Worm (Caenorhabditis elegans) whole organism, late embryonic: ENCODE measurements around the gene ptp-1.

Experiments
- ceh-24 ChIP-seq: sonication (generic microtip); optimal IDR thresholded peaks from 2 replicates; lab custom pipeline; 2016; ENCODE audit warnings: mild to moderate bottlenecking, missing genetic modification characterization, missing compliant biosample characterization
- fax-1 ChIP-seq: sonication (generic microtip); optimal IDR thresholded peaks from 2 replicates; lab custom pipeline; 2016; ENCODE audit warnings: missing genotype, missing genetic modification characterization, missing compliant biosample characterization
- lim-6 ChIP-seq: sonication (generic microtip); optimal IDR thresholded peaks from 2 replicates; lab custom pipeline; 2016; ENCODE audit warnings: missing genetic modification characterization, missing compliant biosample characterization
- nhr-11 ChIP-seq: fragments of 150-350 bp; optimal IDR thresholded peaks from 2 replicates; lab custom pipeline; 2014; ENCODE audit warnings: missing biosample characterization, missing genetic modification characterization
- sox-2 ChIP-seq: fragments of 200-800 bp; sonication (Bioruptor generic); IDR thresholded peaks from 2 replicates; pipeline ENCODE4 v1.3.6; 2022; ENCODE audit warnings: missing genetic modification reagents, missing genetic modification characterization, missing compliant biosample characterization
- tbx-2 ChIP-seq: sonication (generic microtip); optimal IDR thresholded peaks from 2 replicates; lab custom pipeline; 2016; ENCODE audit warnings: missing genetic modification characterization, missing compliant biosample characterization
- tbx-7 ChIP-seq: sonication (generic microtip); optimal IDR thresholded peaks from 2 replicates; lab custom pipeline; 2016; ENCODE audit warnings: missing genotype, missing genetic modification characterization, missing compliant biosample characterization

ce11 chrIII:3612387-3612786, 21.9 kb downstream of the ptp-1 start:
- TF ChIP-seq sox-2 (GFP tag; lab: Robert Waterston, UW) (no peak), tbx-7 (tag; lab: Kevin White, UChicago) (no peak), tbx-2 (tag; lab: Kevin White, UChicago) (no peak), ceh-24 (no peak), lim-6 (tag; lab: Kevin White, UChicago) (no peak), fax-1 (tag; lab: Kevin White, UChicago) (no peak), nhr-11 (no peak)
